Worm (Caenorhabditis elegans): ENCODE data around the gene W01D2.3.

The W01D2.3 gene

ce11 chrII:14794935-14795454 lies 9.1 kb downstream of the W01D2.3 start, which contains the start of gene eif-3.B (continued):
- TF ChIP-seq hlh-4 (tag; optimal IDR thresholded peaks at IDR 0.05) (no peak), ceh-82 (tag; optimal IDR thresholded peaks at IDR 0.05) (peak; percentile 84 to 89 (median 88)), nhr-12 (tag; optimal IDR thresholded peaks at IDR 0.05) (peak; percentile 16), ceh-90 (tag; optimal IDR thresholded peaks at IDR 0.05) (peak; percentile 98), C34B4.2 (tag; optimal IDR thresholded peaks at IDR 0.05) (peak; percentile 1), ets-5 (GFP tag; IDR thresholded peaks at IDR 0.05) (no peak), lin-13 (GFP tag; optimal IDR thresholded peaks at IDR 0.05) (peak; percentile 94), sox-4 (tag; optimal IDR thresholded peaks at IDR 0.05) (peak; percentile 97), tlp-1 (tag; optimal IDR thresholded peaks at IDR 0.05) (no peak), lir-3 (tag; optimal IDR thresholded peaks at IDR 0.05; ENCODE audit: poor library complexity) (peak; percentile 98), pag-3 (tag; optimal IDR thresholded peaks at IDR 0.05; ENCODE audit: borderline replicate concordance, insufficient read depth) (no peak), mab-9 (GFP tag; IDR thresholded peaks at IDR 0.05) (peak; percentile 74; the same call in 1 of the 2 replicates), nhr-84 (tag; optimal IDR thresholded peaks at IDR 0.05) (no peak), rnt-1 (tag; optimal IDR thresholded peaks at IDR 0.05) (peak; percentile 99), elt-3 (tag; optimal IDR thresholded peaks at IDR 0.05) (peak in 4 of 6 experiments; percentile 12 to 90 (median 68)), sup-37 (GFP tag; optimal IDR thresholded peaks at IDR 0.05) (peak; percentile 88), fkh-8 (tag; optimal IDR thresholded peaks at IDR 0.05) (peak; percentile 94), nhr-11 (tag; optimal IDR thresholded peaks at IDR 0.05) (peak; percentile 78), nhr-19 (GFP tag; conservative IDR thresholded peaks at IDR 0.05) (peak; percentile 96), lin-14 (GFP tag; optimal IDR thresholded peaks at IDR 0.05) (peak; percentile 93), nhr-85 (tag) (peak; percentile 98), mdl-1 (tag; optimal IDR thresholded peaks at IDR 0.05) (peak in 1 of 2 experiments; percentile 80), ces-1 (GFP tag; optimal IDR thresholded peaks at IDR 0.05) (no peak), egl-27 (tag; optimal IDR thresholded peaks at IDR 0.05) (peak in 1 of 2 experiments; percentile 26), alr-1 (tag; optimal IDR thresholded peaks at IDR 0.05; ENCODE audit: borderline replicate concordance) (no peak), C16A3.4 (tag; optimal IDR thresholded peaks at IDR 0.05) (peak; percentile 96), fkh-4 (tag; optimal IDR thresholded peaks at IDR 0.05; ENCODE audit: borderline replicate concordance) (peak; percentile 99), ama-1 (optimal IDR thresholded peaks at IDR 0.05) (no peak), swsn-7 (tag; optimal IDR thresholded peaks at IDR 0.05) (peak; percentile 96), ceh-8 (GFP tag; optimal IDR thresholded peaks at IDR 0.05) (peak; percentile 94), grh-1 (GFP tag; IDR thresholded peaks at IDR 0.05) (peak; percentile 85), hlh-17 (GFP tag; optimal IDR thresholded peaks at IDR 0.05; ENCODE audit: borderline replicate concordance) (peak; percentile 55), jun-1 (tag; optimal IDR thresholded peaks at IDR 0.05) (peak; percentile 87), zip-4 (GFP tag; optimal IDR thresholded peaks at IDR 0.05) (peak; percentile 79), skn-1 (tag; optimal IDR thresholded peaks at IDR 0.05) (peak; percentile 94), hpl-2 (GFP tag; optimal IDR thresholded peaks at IDR 0.05) (peak; percentile 29), ztf-4 (tag; optimal IDR thresholded peaks at IDR 0.05) (peak; percentile 86), zag-1 (tag; optimal IDR thresholded peaks at IDR 0.05) (peak; percentile 89), tbx-2 (tag; optimal IDR thresholded peaks at IDR 0.05) (peak; percentile 98), lin-39 (tag; optimal IDR thresholded peaks at IDR 0.05) (peak; percentile 92), nhr-90 (tag; optimal IDR thresholded peaks at IDR 0.05; ENCODE audit: poor library complexity) (peak; percentile 99), snu-23 (GFP tag; optimal IDR thresholded peaks at IDR 0.05) (peak; percentile 98), mef-2 (tag; optimal IDR thresholded peaks at IDR 0.05) (peak; percentile 15), egl-13 (tag; optimal IDR thresholded peaks at IDR 0.05) (peak; percentile 98), fkh-10 (GFP tag; optimal IDR thresholded peaks at IDR 0.05) (peak; percentile 43), dsc-1 (tag; optimal IDR thresholded peaks at IDR 0.05) (peak; percentile 99), efl-3 (GFP tag; optimal IDR thresholded peaks at IDR 0.05) (peak; percentile 57), nhr-237 (tag; optimal IDR thresholded peaks at IDR 0.05) (peak; percentile 86), efl-1 (optimal IDR thresholded peaks at IDR 0.05) (peak; percentile 93 to 98), efl-1 (GFP tag; optimal IDR thresholded peaks at IDR 0.05 in 1 of 2) (peak; percentile 98 to 100), Y116A8C.19 (tag; optimal IDR thresholded peaks at IDR 0.05; ENCODE audit: borderline replicate concordance) (peak; percentile 90), unc-130 (tag; optimal IDR thresholded peaks at IDR 0.05) (peak; percentile 98)

Measured in whole organism, L1 larva.